Fruit fly (Drosophila melanogaster) whole organism, embryonic: ENCODE measurements around the gene CG11980.

ENCODE experiments used
- BEAF-32 ChIP-seq: fragments of 200-800 bp; sonication (Bioruptor generic); optimal IDR thresholded peaks from 3 replicates; lab custom pipeline; 2017; ENCODE audit warnings: missing biosample characterization, missing genetic modification characterization, mild to moderate bottlenecking, moderate library complexity, missing genetic modification reagents
- CG10147 ChIP-seq: fragments of 200-800 bp; sonication (Bioruptor generic); optimal IDR thresholded peaks from 2 replicates; lab custom pipeline; 2019; ENCODE audit warnings: missing biosample characterization, mild to moderate bottlenecking, missing genetic modification characterization, moderate library complexity
- CG10366 ChIP-seq: fragments of 200-800 bp; sonication (Bioruptor generic); IDR thresholded peaks from 2 replicates; pipeline ENCODE4 v1.3.6; 2022; ENCODE audit warnings: missing biosample characterization, missing genetic modification characterization
- CG11247 ChIP-seq: fragments of 200-800 bp; sonication (Bioruptor generic); IDR thresholded peaks from 2 replicates; pipeline ENCODE4 v1.3.6; 2022; ENCODE audit warnings: missing biosample characterization, missing genetic modification characterization
- CG12104 ChIP-seq: fragments of 200-800 bp; sonication (Bioruptor generic); optimal IDR thresholded peaks from 3 replicates; lab custom pipeline; 2016; ENCODE audit warnings: missing biosample characterization, missing genetic modification characterization
- CG12744 ChIP-seq: fragments of 200-800 bp; sonication (Bioruptor generic); optimal IDR thresholded peaks from 2 replicates; lab custom pipeline; 2016; ENCODE audit warnings: missing biosample characterization, missing genetic modification characterization
- CG14441 ChIP-seq: fragments of 200-800 bp; sonication (Bioruptor generic); IDR thresholded peaks from 2 replicates; pipeline ENCODE4 v1.3.6; 2022; ENCODE audit warnings: missing biosample characterization, missing genetic modification characterization
- CG14965 ChIP-seq: fragments of 200-800 bp; sonication (Bioruptor generic); optimal IDR thresholded peaks from 2 replicates; lab custom pipeline; 2016; ENCODE audit warnings: missing biosample characterization, missing genetic modification characterization, borderline replicate concordance
- CG16815 ChIP-seq: fragments of 200-800 bp; sonication (Bioruptor generic); optimal IDR thresholded peaks from 3 replicates; lab custom pipeline; 2017; ENCODE audit warnings: missing biosample characterization, mild to moderate bottlenecking, missing genetic modification characterization
- CG17328 ChIP-seq: fragments of 200-800 bp; sonication (Bioruptor generic); IDR thresholded peaks from 2 replicates; pipeline ENCODE4 v1.3.6; 2022; ENCODE audit warnings: missing biosample characterization, missing genetic modification characterization
- CG31441 ChIP-seq: fragments of 200-800 bp; sonication (Bioruptor generic); IDR thresholded peaks from 2 replicates; pipeline ENCODE4 v1.3.6; 2022; ENCODE audit warnings: missing biosample characterization, missing genetic modification characterization
- CG3407 ChIP-seq: fragments of 200-800 bp; sonication (Bioruptor generic); optimal IDR thresholded peaks from 2 replicates; lab custom pipeline; 2018; ENCODE audit warnings: missing biosample characterization, mild to moderate bottlenecking, missing genetic modification characterization
- CG34224 ChIP-seq: fragments of 200-800 bp; sonication (Bioruptor generic); IDR thresholded peaks from 3 replicates; pipeline ENCODE4 v1.3.6; 2022; ENCODE audit warnings: missing biosample characterization, missing genetic modification characterization; ENCODE audit not compliant: partially characterized antibody
- CG6654 ChIP-seq: fragments of 200-800 bp; sonication (Bioruptor generic); optimal IDR thresholded peaks from 2 replicates; lab custom pipeline; 2017; ENCODE audit warnings: missing biosample characterization, mild to moderate bottlenecking, missing genetic modification characterization
- CG7786 ChIP-seq: fragments of 200-800 bp; sonication (Bioruptor generic); optimal IDR thresholded peaks from 2 replicates; lab custom pipeline; 2016; ENCODE audit warnings: missing biosample characterization, missing genetic modification characterization
- CG7839 ChIP-seq: fragments of 200-800 bp; sonication (Bioruptor generic); optimal IDR thresholded peaks from 3 replicates; lab custom pipeline; 2018; ENCODE audit warnings: missing biosample characterization, mild to moderate bottlenecking, missing genetic modification characterization, moderate library complexity
- CG8281 ChIP-seq: fragments of 200-800 bp; sonication (Bioruptor generic); optimal IDR thresholded peaks from 2 replicates; lab custom pipeline; 2018; ENCODE audit warnings: missing biosample characterization, mild to moderate bottlenecking, missing genetic modification characterization, moderate library complexity
- CG9215 ChIP-seq: fragments of 200-800 bp; sonication (Bioruptor generic); IDR thresholded peaks from 2 replicates; pipeline ENCODE4 v1.3.6; 2022; ENCODE audit warnings: missing biosample characterization, missing genetic modification characterization
- CG9727 ChIP-seq: fragments of 200-800 bp; sonication (Bioruptor generic); optimal IDR thresholded peaks from 3 replicates; lab custom pipeline; 2017; ENCODE audit warnings: missing biosample characterization, mild to moderate bottlenecking, missing genetic modification characterization
- Camta ChIP-seq: fragments of 200-800 bp; sonication (Bioruptor generic); optimal IDR thresholded peaks from 2 replicates; lab custom pipeline; 2016; ENCODE audit warnings: missing biosample characterization, missing genetic modification characterization
- Gsc ChIP-seq: fragments of 200-800 bp; sonication (Bioruptor generic); IDR thresholded peaks from 2 replicates; pipeline ENCODE4 v1.3.6; 2022; ENCODE audit warnings: missing biosample characterization, missing genetic modification characterization
- Gug ChIP-seq: fragments of 200-800 bp; sonication (Bioruptor generic); IDR thresholded peaks from 4 replicates; pipeline ENCODE4 v1.3.6; 2022; ENCODE audit warnings: missing biosample characterization, missing genetic modification characterization
- HLH54F ChIP-seq: fragments of 200-800 bp; sonication (Bioruptor generic); optimal IDR thresholded peaks from 3 replicates; lab custom pipeline; 2016; ENCODE audit warnings: missing biosample characterization, missing genetic modification characterization
- Hey ChIP-seq: fragments of 200-800 bp; sonication (Bioruptor generic); optimal IDR thresholded peaks from 3 replicates; lab custom pipeline; 2018; ENCODE audit warnings: missing biosample characterization, mild to moderate bottlenecking, missing genetic modification characterization
- Hmx ChIP-seq: fragments of 200-800 bp; sonication (Bioruptor generic); optimal IDR thresholded peaks from 2 replicates; lab custom pipeline; 2016; ENCODE audit warnings: missing biosample characterization, missing genetic modification characterization
- Hr3 ChIP-seq: fragments of 200-800 bp; sonication (Bioruptor generic); optimal IDR thresholded peaks from 3 replicates; lab custom pipeline; 2016; ENCODE audit warnings: missing biosample characterization, missing genetic modification characterization
- Lim3 ChIP-seq: fragments of 200-800 bp; sonication (Bioruptor generic); IDR thresholded peaks from 2 replicates; pipeline ENCODE4 v1.3.6; 2022; ENCODE audit warnings: missing biosample characterization, missing genetic modification characterization
- Mes4 ChIP-seq: fragments of 200-800 bp; sonication (Bioruptor generic); optimal IDR thresholded peaks from 2 replicates; lab custom pipeline; 2016; ENCODE audit warnings: missing biosample characterization, missing genetic modification characterization
- Mrtf ChIP-seq: fragments of 200-800 bp; sonication (Bioruptor generic); IDR thresholded peaks from 3 replicates; pipeline ENCODE4 v1.3.6; 2022; ENCODE audit warnings: missing biosample characterization, missing genetic modification characterization
- Sry-β ChIP-seq: fragments of 200-800 bp; sonication (Bioruptor generic); optimal IDR thresholded peaks from 2 replicates; lab custom pipeline; 2018; ENCODE audit warnings: missing biosample characterization, mild to moderate bottlenecking, missing genetic modification characterization, moderate library complexity
- Trl ChIP-seq, 3 experiments: fragments of >200 bp in 2 of 3; fragments of 200-800 bp in 1 of 3; sonication (Bioruptor generic) in 1 of 3; optimal IDR thresholded peaks; 2 replicates in 1 of 3; 3 replicates in 2 of 3; lab custom pipeline; 2016 to 2017; ENCODE audit warnings: missing biosample characterization in 1 of 3, missing genetic modification characterization in 1 of 3
- ap ChIP-seq: fragments of 200-800 bp; sonication (Bioruptor generic); IDR thresholded peaks from 2 replicates; pipeline ENCODE4 v1.3.6; 2022; ENCODE audit warnings: missing biosample characterization, missing genetic modification characterization
- ash1 ChIP-seq: fragments of 200-800 bp; sonication (Bioruptor generic); optimal IDR thresholded peaks from 2 replicates; lab custom pipeline; 2018; ENCODE audit warnings: missing biosample characterization, mild to moderate bottlenecking, missing genetic modification characterization
- bab2 ChIP-seq: fragments of 200-800 bp; sonication (Bioruptor generic); optimal IDR thresholded peaks from 2 replicates; lab custom pipeline; 2016; ENCODE audit warnings: missing biosample characterization, missing genetic modification characterization
- crc ChIP-seq: fragments of 200-800 bp; sonication (Bioruptor generic); optimal IDR thresholded peaks from 2 replicates; lab custom pipeline; 2016; ENCODE audit warnings: missing biosample characterization, missing genetic modification characterization
- danr ChIP-seq: fragments of 200-800 bp; sonication (Bioruptor generic); IDR thresholded peaks from 2 replicates; pipeline ENCODE4 v1.3.6; 2022; ENCODE audit warnings: missing biosample characterization, missing genetic modification characterization
- dm ChIP-seq: fragments of 200-800 bp; sonication (Bioruptor generic); optimal IDR thresholded peaks from 3 replicates; lab custom pipeline; 2016; ENCODE audit warnings: missing biosample characterization, missing genetic modification characterization
- exex ChIP-seq: fragments of 200-800 bp; sonication (Bioruptor generic); optimal IDR thresholded peaks from 4 replicates; lab custom pipeline; 2018; ENCODE audit warnings: missing biosample characterization, mild to moderate bottlenecking, missing genetic modification characterization, moderate library complexity
- fd102C ChIP-seq: fragments of 200-800 bp; sonication (Bioruptor generic); optimal IDR thresholded peaks from 2 replicates; lab custom pipeline; 2018; ENCODE audit warnings: missing biosample characterization, mild to moderate bottlenecking, missing genetic modification characterization, moderate library complexity
- gcm ChIP-seq: fragments of 200-800 bp; sonication (Bioruptor generic); optimal IDR thresholded peaks from 2 replicates; lab custom pipeline; 2019; ENCODE audit warnings: missing biosample characterization, mild to moderate bottlenecking, missing genetic modification characterization, moderate library complexity
- gfzf ChIP-seq: fragments of 200-800 bp; sonication (Bioruptor generic); optimal IDR thresholded peaks from 2 replicates; lab custom pipeline; 2016; ENCODE audit warnings: missing biosample characterization, mild to moderate bottlenecking, missing genetic modification characterization, moderate library complexity
- hkb ChIP-seq, 2 experiments: fragments of 200-800 bp in 1 of 2; fragments of >200 bp in 1 of 2; sonication (Bioruptor generic) in 1 of 2; IDR thresholded peaks in 1 of 2; optimal IDR thresholded peaks in 1 of 2; 2 replicates each; pipeline versions ENCODE4 v1.3.6 to Lab custom; 2017 to 2022; ENCODE audit warnings: missing biosample characterization in 1 of 2, missing genetic modification characterization in 1 of 2
- inv ChIP-seq: fragments of 200-800 bp; sonication (Bioruptor generic); IDR thresholded peaks from 2 replicates; pipeline ENCODE4 v1.3.6; 2022; ENCODE audit warnings: missing biosample characterization, missing genetic modification characterization; ENCODE audit not compliant: partially characterized antibody
- onecut ChIP-seq: fragments of 200-800 bp; sonication (Bioruptor generic); IDR thresholded peaks from 2 replicates; pipeline ENCODE4 v1.3.6; 2022; ENCODE audit warnings: missing biosample characterization, missing genetic modification characterization
- pan ChIP-seq, 4 experiments: fragments of >200 bp in 3 of 4; fragments of 200-800 bp in 1 of 4; sonication (Bioruptor generic) in 1 of 4; optimal IDR thresholded peaks in 3 of 4; IDR thresholded peaks in 1 of 4; 2 replicates each; pipeline versions ENCODE4 v1.3.6 to Lab custom; 2017 to 2022; ENCODE audit warnings: missing biosample characterization in 2 of 4, missing genetic modification characterization in 2 of 4, mixed read lengths in 1 of 4
- scrt ChIP-seq: fragments of 200-800 bp; sonication (Bioruptor generic); optimal IDR thresholded peaks from 2 replicates; lab custom pipeline; 2018; ENCODE audit warnings: missing biosample characterization, mild to moderate bottlenecking, missing genetic modification characterization, moderate library complexity
- shn ChIP-seq: fragments of 200-800 bp; sonication (Bioruptor generic); optimal IDR thresholded peaks from 3 replicates; lab custom pipeline; 2016; ENCODE audit warnings: missing biosample characterization, missing genetic modification characterization
- ttk ChIP-seq: fragments of 200-800 bp; sonication (Bioruptor generic); IDR thresholded peaks from 2 replicates; pipeline ENCODE4 v2.1.2; 2022; ENCODE audit warnings: missing biosample characterization, missing genetic modification characterization
- vvl ChIP-seq: fragments of 200-800 bp; sonication (Bioruptor generic); IDR thresholded peaks from 2 replicates; pipeline ENCODE4 v1.3.6; 2022; ENCODE audit warnings: missing biosample characterization, missing genetic modification characterization
- zen ChIP-seq: fragments of 200-800 bp; sonication (Bioruptor generic); optimal IDR thresholded peaks from 3 replicates; lab custom pipeline; 2018; ENCODE audit warnings: missing biosample characterization, mild to moderate bottlenecking, missing genetic modification characterization, moderate library complexity

The CG11980 gene

dm6 chr3R:9053021-9053420 is 49.2 kb downstream of the CG11980 start (continued):
- no peak for TF ChIP-seq CG8281
- no peak for TF ChIP-seq CG11247 (GFP tag; lab: Robert Waterston, UW)
- no peak for TF ChIP-seq CG17328 (GFP tag; lab: Robert Waterston, UW)
- peak; percentile 64 for TF ChIP-seq onecut (GFP tag; lab: Robert Waterston, UW)
- no peak for TF ChIP-seq gfzf
- no peak for TF ChIP-seq inv (GFP tag; lab: Robert Waterston, UW)
- no peak for TF ChIP-seq CG3407 (GFP tag; lab: Kevin White, UChicago)
- TF ChIP-seq ash1 (GFP tag; lab: Kevin White, UChicago): peak; percentile 71
- TF ChIP-seq Lim3 (GFP tag; lab: Robert Waterston, UW): no peak
- TF ChIP-seq ap (GFP tag; lab: Robert Waterston, UW): no peak
- TF ChIP-seq Gsc (GFP tag; lab: Robert Waterston, UW): no peak
- peak; percentile 68 for TF ChIP-seq shn (GFP tag; lab: Kevin White, UChicago)
- peak; percentile 62 for TF ChIP-seq scrt
- no peak for TF ChIP-seq BEAF-32 (GFP tag; lab: Kevin White, UChicago)
- TF ChIP-seq crc: no peak
- TF ChIP-seq CG10366 (GFP tag; lab: Robert Waterston, UW): no peak
- peak; percentile 64 for TF ChIP-seq dm (GFP tag; lab: Kevin White, UChicago)
- TF ChIP-seq Camta (GFP tag; lab: Kevin White, UChicago): peak; percentile 56
- no peak for TF ChIP-seq Hey
- peak; percentile 66 for TF ChIP-seq Mes4 (GFP tag; lab: Kevin White, UChicago)
- peak; percentile 30 for TF ChIP-seq CG9727
- no peak for TF ChIP-seq zen
- no peak for TF ChIP-seq Hr3
- peak; percentile 21 for TF ChIP-seq CG10147 (GFP tag; lab: Kevin White, UChicago)
- peak; percentile 88 to 94 for TF ChIP-seq Trl (optimal IDR thresholded peaks at IDR 0.05; lab: Kevin White, UChicago)
- peak; percentile 84 for TF ChIP-seq Trl (GFP tag; optimal IDR thresholded peaks at IDR 0.05; lab: Kevin White, UChicago)
- TF ChIP-seq gcm (GFP tag; lab: Kevin White, UChicago): peak; percentile 67
- TF ChIP-seq CG12104 (GFP tag; lab: Kevin White, UChicago): no peak
- TF ChIP-seq bab2 (GFP tag; lab: Kevin White, UChicago): peak; percentile 19
- TF ChIP-seq CG14441 (GFP tag; lab: Robert Waterston, UW): no peak
- no peak for TF ChIP-seq danr (GFP tag; lab: Robert Waterston, UW)
- TF ChIP-seq CG16815 (GFP tag; lab: Kevin White, UChicago): no peak
- TF ChIP-seq fd102C (GFP tag; lab: Kevin White, UChicago): no peak
- no peak for TF ChIP-seq CG31441
- no peak for TF ChIP-seq Mrtf
- peak; percentile 29 for TF ChIP-seq CG12744 (GFP tag; lab: Kevin White, UChicago)
- TF ChIP-seq Gug (GFP tag; lab: Robert Waterston, UW): peak; percentile 89
- TF ChIP-seq CG34224: no peak
- no peak for TF ChIP-seq ttk (GFP tag; lab: Robert Waterston, UW)
- TF ChIP-seq exex: no peak
- TF ChIP-seq pan (optimal IDR thresholded peaks at IDR 0.05; lab: Kevin White, UChicago): no peak
- TF ChIP-seq pan (GFP tag; optimal IDR thresholded peaks at IDR 0.05 in 1 of 2, IDR thresholded peaks at IDR 0.05 in 1 of 2): no peak
- TF ChIP-seq CG14965 (GFP tag; lab: Kevin White, UChicago): no peak
- no peak for TF ChIP-seq Hmx (GFP tag; lab: Kevin White, UChicago)
- no peak for TF ChIP-seq Sry-β (GFP tag; lab: Kevin White, UChicago)
- no peak for TF ChIP-seq CG6654 (GFP tag; lab: Kevin White, UChicago)
- no peak for TF ChIP-seq hkb (optimal IDR thresholded peaks at IDR 0.05; lab: Kevin White, UChicago)
- TF ChIP-seq hkb (GFP tag; IDR thresholded peaks at IDR 0.05; lab: Robert Waterston, UW): no peak
- peak; percentile 24 for TF ChIP-seq CG7839 (tag; lab: Kevin White, UChicago)
- peak; percentile 62 for TF ChIP-seq CG7786 (GFP tag; lab: Kevin White, UChicago)
- no peak for TF ChIP-seq CG9215 (GFP tag; lab: Robert Waterston, UW)
- no peak for TF ChIP-seq vvl (GFP tag; lab: Robert Waterston, UW)
- TF ChIP-seq HLH54F (GFP tag; lab: Kevin White, UChicago): peak; percentile 51
